Fruit fly (Drosophila melanogaster) whole organism, prepupa: ENCODE data around the gene Serinc.
A peak's percentile ranks its signal among the peaks of the same experiment; 100 is the strongest.

Experiments
- Blimp-1 ChIP-seq: fragments of 200-800 bp; sonication (Bioruptor generic); optimal IDR thresholded peaks from 3 replicates; lab custom pipeline; 2017; ENCODE audit warnings: missing biosample characterization, missing genetic modification characterization, mild to moderate bottlenecking, moderate library complexity, missing genetic modification reagents
- CG10631 ChIP-seq: fragments of 200-800 bp; sonication (Bioruptor generic); optimal IDR thresholded peaks from 2 replicates; lab custom pipeline; 2016; ENCODE audit warnings: missing biosample characterization, missing genetic modification characterization
- CG10669 ChIP-seq: fragments of 200-800 bp; sonication (Bioruptor generic); optimal IDR thresholded peaks from 3 replicates; lab custom pipeline; 2018; ENCODE audit warnings: missing biosample characterization, mild to moderate bottlenecking, missing genetic modification characterization, moderate library complexity
- CG11294 ChIP-seq: fragments of 200-800 bp; sonication (Bioruptor generic); IDR thresholded peaks from 2 replicates; pipeline ENCODE4 v1.3.6; 2022; ENCODE audit warnings: missing biosample characterization, missing genetic modification characterization
- CG15336 ChIP-seq: fragments of 200-800 bp; sonication (Bioruptor generic); IDR thresholded peaks from 2 replicates; pipeline ENCODE4 v1.3.6; 2022; ENCODE audit warnings: missing biosample characterization, missing genetic modification characterization
- CG16779 ChIP-seq: fragments of 200-800 bp; sonication (Bioruptor generic); optimal IDR thresholded peaks from 3 replicates; lab custom pipeline; 2017; ENCODE audit warnings: missing biosample characterization, mild to moderate bottlenecking, missing genetic modification characterization
- CG3032 ChIP-seq: fragments of 200-800 bp; optimal IDR thresholded peaks from 2 replicates; lab custom pipeline; 2019; ENCODE audit warnings: missing biosample characterization, mild to moderate bottlenecking, missing genetic modification characterization, moderate library complexity
- CG31627 ChIP-seq: fragments of 200-800 bp; sonication (Bioruptor generic); optimal IDR thresholded peaks from 3 replicates; lab custom pipeline; 2016; ENCODE audit warnings: missing biosample characterization, missing genetic modification characterization
- CG32006 ChIP-seq: fragments of 200-800 bp; sonication (Bioruptor generic); optimal IDR thresholded peaks from 3 replicates; lab custom pipeline; 2017; ENCODE audit warnings: missing biosample characterization, mild to moderate bottlenecking, missing genetic modification characterization
- CG34406 ChIP-seq: fragments of 200-800 bp; sonication (Bioruptor generic); optimal IDR thresholded peaks from 3 replicates; lab custom pipeline; 2016; ENCODE audit warnings: missing biosample characterization, missing genetic modification characterization
- CG3919 ChIP-seq: fragments of 200-800 bp; sonication (Bioruptor generic); optimal IDR thresholded peaks from 3 replicates; lab custom pipeline; 2016; ENCODE audit warnings: missing biosample characterization, missing genetic modification characterization
- CG6276 ChIP-seq: fragments of 200-800 bp; sonication (Bioruptor generic); optimal IDR thresholded peaks from 2 replicates; lab custom pipeline; 2017; ENCODE audit warnings: missing biosample characterization, mild to moderate bottlenecking, missing genetic modification characterization
- CG6792 ChIP-seq: fragments of 200-800 bp; sonication (Bioruptor generic); optimal IDR thresholded peaks from 3 replicates; lab custom pipeline; 2016; ENCODE audit warnings: missing biosample characterization, missing genetic modification characterization
- CG6808 ChIP-seq: fragments of 200-800 bp; sonication (Bioruptor generic); optimal IDR thresholded peaks from 3 replicates; lab custom pipeline; 2017; ENCODE audit warnings: missing biosample characterization, missing genetic modification characterization, mild to moderate bottlenecking, moderate library complexity, missing genetic modification reagents
- CG7368 ChIP-seq: fragments of 200-800 bp; sonication (Bioruptor generic); optimal IDR thresholded peaks from 3 replicates; lab custom pipeline; 2016; ENCODE audit warnings: missing biosample characterization, missing genetic modification characterization
- CG8119 ChIP-seq: fragments of 200-800 bp; sonication (Bioruptor generic); IDR thresholded peaks from 3 replicates; pipeline ENCODE4 v1.3.6; 2022; ENCODE audit warnings: missing biosample characterization, missing genetic modification characterization
- CG8319 ChIP-seq: fragments of 200-800 bp; sonication (Bioruptor generic); optimal IDR thresholded peaks from 3 replicates; lab custom pipeline; 2016; ENCODE audit warnings: missing biosample characterization, missing genetic modification characterization
- CG8632 ChIP-seq: fragments of 200-800 bp; sonication (Bioruptor generic); optimal IDR thresholded peaks from 3 replicates; lab custom pipeline; 2016; ENCODE audit warnings: missing biosample characterization, missing genetic modification characterization
- Eip78C ChIP-seq: fragments of 200-800 bp; sonication (Bioruptor generic); peaks from one replicate; lab custom pipeline; 2016; ENCODE audit warnings: missing biosample characterization, missing genetic modification characterization
- Hr38 ChIP-seq: sonication (Bioruptor generic); optimal IDR thresholded peaks from 2 replicates; lab custom pipeline; 2016; ENCODE audit warnings: missing biosample characterization, missing genetic modification characterization
- Hr39 ChIP-seq: fragments of 200-800 bp; sonication (Bioruptor generic); optimal IDR thresholded peaks from 2 replicates; lab custom pipeline; 2016; ENCODE audit warnings: missing biosample characterization, missing genetic modification characterization
- Hr4 ChIP-seq: fragments of 200-800 bp; sonication (Bioruptor generic); optimal IDR thresholded peaks from 3 replicates; lab custom pipeline; 2016; ENCODE audit warnings: missing biosample characterization, missing genetic modification characterization
- Lpt ChIP-seq: fragments of 200-800 bp; sonication (Bioruptor generic); optimal IDR thresholded peaks from 3 replicates; lab custom pipeline; 2016; ENCODE audit warnings: missing biosample characterization, missing genetic modification characterization
- OdsH ChIP-seq: fragments of 200-800 bp; sonication (Bioruptor generic); optimal IDR thresholded peaks from 3 replicates; lab custom pipeline; 2016; ENCODE audit warnings: missing biosample characterization, missing genetic modification characterization
- Smox ChIP-seq: fragments of 200-800 bp; sonication (Bioruptor generic); optimal IDR thresholded peaks from 3 replicates; lab custom pipeline; 2016; ENCODE audit warnings: missing biosample characterization, missing genetic modification characterization
- Sox102F ChIP-seq: fragments of 200-800 bp; sonication (Bioruptor generic); optimal IDR thresholded peaks from 2 replicates; lab custom pipeline; 2016; ENCODE audit warnings: missing biosample characterization, mild to moderate bottlenecking, missing genetic modification characterization
- Sox15 ChIP-seq: fragments of 200-800 bp; sonication (Bioruptor generic); optimal IDR thresholded peaks from 3 replicates; lab custom pipeline; 2016; ENCODE audit warnings: missing biosample characterization, missing genetic modification characterization
- achi ChIP-seq: fragments of 200-800 bp; sonication (Bioruptor generic); optimal IDR thresholded peaks from 3 replicates; lab custom pipeline; 2016; ENCODE audit warnings: missing biosample characterization, missing genetic modification characterization
- cyc ChIP-seq: fragments of 200-800 bp; sonication (Bioruptor generic); optimal IDR thresholded peaks from 3 replicates; lab custom pipeline; 2016; ENCODE audit warnings: missing biosample characterization, missing genetic modification characterization
- dac ChIP-seq: fragments of 200-800 bp; sonication (Bioruptor generic); optimal IDR thresholded peaks from 2 replicates; lab custom pipeline; 2017; ENCODE audit warnings: missing biosample characterization, mild to moderate bottlenecking, missing genetic modification characterization
- dsx ChIP-seq: fragments of 200-800 bp; optimal IDR thresholded peaks from 3 replicates; lab custom pipeline; 2019; ENCODE audit warnings: missing biosample characterization, mild to moderate bottlenecking, missing genetic modification characterization, moderate library complexity; ENCODE audit not compliant: poor library complexity, severe bottlenecking
- eg ChIP-seq: fragments of 200-800 bp; sonication (Bioruptor generic); IDR thresholded peaks from 3 replicates; pipeline ENCODE4 v1.3.6; 2022; ENCODE audit warnings: missing biosample characterization, missing genetic modification characterization
- fd59A ChIP-seq: fragments of 200-800 bp; sonication (Bioruptor generic); optimal IDR thresholded peaks from 2 replicates; lab custom pipeline; 2017; ENCODE audit warnings: missing biosample characterization, mild to moderate bottlenecking, missing genetic modification characterization, missing genetic modification reagents
- fkh ChIP-seq: fragments of 200-800 bp; sonication (Bioruptor generic); optimal IDR thresholded peaks from 3 replicates; lab custom pipeline; 2017; ENCODE audit warnings: missing biosample characterization, mild to moderate bottlenecking, missing genetic modification characterization, moderate library complexity
- lz ChIP-seq: fragments of 200-800 bp; sonication (Bioruptor generic); optimal IDR thresholded peaks from 3 replicates; lab custom pipeline; 2016; ENCODE audit warnings: missing biosample characterization, missing genetic modification characterization
- net ChIP-seq: fragments of 200-800 bp; sonication (Bioruptor generic); optimal IDR thresholded peaks from 3 replicates; lab custom pipeline; 2016; ENCODE audit warnings: missing biosample characterization, missing genetic modification characterization
- pdm3 ChIP-seq: fragments of 200-800 bp; sonication (Bioruptor generic); optimal IDR thresholded peaks from 3 replicates; lab custom pipeline; 2016; ENCODE audit warnings: missing biosample characterization, missing genetic modification characterization
- salr ChIP-seq, 2 experiments: fragments of 200-800 bp; sonication (Bioruptor generic); optimal IDR thresholded peaks; 3 replicates each; lab custom pipeline; 2016 to 2018; ENCODE audit warnings: missing biosample characterization in 2 of 2, missing genetic modification characterization in 2 of 2, mild to moderate bottlenecking in 1 of 2
- spab ChIP-seq: fragments of 200-800 bp; sonication (Bioruptor generic); optimal IDR thresholded peaks from 2 replicates; lab custom pipeline; 2017; ENCODE audit warnings: missing biosample characterization, mild to moderate bottlenecking, missing genetic modification characterization, missing genetic modification reagents
- ss ChIP-seq, 2 experiments: fragments of 200-800 bp; sonication (Bioruptor generic); optimal IDR thresholded peaks; 2 replicates in 1 of 2; 3 replicates in 1 of 2; lab custom pipeline; 2017 to 2018; ENCODE audit warnings: mild to moderate bottlenecking in 2 of 2, missing biosample characterization in 2 of 2, missing genetic modification characterization in 2 of 2, moderate library complexity in 1 of 2
- svp ChIP-seq: fragments of 200-800 bp; sonication (Bioruptor generic); peaks from one replicate; lab custom pipeline; 2016; ENCODE audit warnings: missing biosample characterization, missing genetic modification characterization
- vri ChIP-seq: fragments of 200-800 bp; sonication (Bioruptor generic); optimal IDR thresholded peaks from 3 replicates; lab custom pipeline; 2016; ENCODE audit warnings: missing biosample characterization, mild to moderate bottlenecking, missing genetic modification characterization

Gene Serinc

DNA sequence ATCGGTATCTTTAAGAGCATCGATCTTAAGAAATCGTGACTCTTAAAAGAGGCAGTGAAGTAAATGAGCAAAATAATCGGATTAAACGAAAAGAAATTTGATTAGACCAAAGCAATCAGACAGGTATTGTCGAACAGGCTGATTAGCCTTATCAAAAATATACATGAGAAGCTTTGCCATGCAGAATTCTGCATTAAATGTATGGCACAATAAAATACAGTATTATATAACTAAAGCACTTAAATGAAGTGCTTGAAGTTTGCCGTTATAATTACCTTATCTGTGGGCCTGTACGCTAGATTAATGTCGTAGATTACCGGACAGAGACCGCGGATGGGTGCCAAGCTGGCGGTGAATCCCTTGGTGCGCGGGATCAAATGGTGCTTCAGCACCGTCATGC is 29.5 kb upstream of the Serinc start:
- TF ChIP-seq vri (GFP tag; lab: Kevin White, UChicago), result peak; percentile 92
- TF ChIP-seq net (GFP tag; lab: Kevin White, UChicago), result no peak

DNA sequence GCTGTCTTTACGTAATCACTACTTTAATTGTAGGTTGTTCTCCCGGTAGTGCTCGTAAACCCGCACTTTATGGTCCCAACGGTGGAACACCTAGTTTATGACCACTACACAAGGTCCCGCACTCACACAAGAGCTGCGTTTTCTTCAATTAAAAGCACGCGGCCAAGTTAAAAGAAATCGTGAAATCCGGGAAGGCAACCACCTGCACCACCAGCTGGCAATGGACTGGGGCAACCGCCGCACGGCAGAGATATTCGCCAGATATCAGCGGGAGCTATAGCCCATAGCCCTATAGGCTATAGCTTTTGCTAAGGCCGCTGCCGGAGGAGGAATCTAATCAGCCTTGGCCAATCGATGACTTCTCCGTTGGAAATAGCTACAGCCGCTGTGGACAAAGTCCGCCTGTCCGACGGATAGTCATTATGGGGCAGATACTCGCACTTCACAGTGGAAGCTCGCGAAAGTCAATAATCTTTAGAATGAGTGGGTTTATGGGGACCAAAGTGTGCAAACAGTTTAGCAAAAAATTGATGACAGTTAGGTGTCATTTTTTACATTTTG is 28.3 kb upstream of the Serinc start:
- no peak for TF ChIP-seq spab
- TF ChIP-seq svp (GFP tag; lab: Kevin White, UChicago), result no peak
- TF ChIP-seq CG8632, result no peak
- no peak for TF ChIP-seq CG10669 (GFP tag; lab: Kevin White, UChicago)
- TF ChIP-seq eg (GFP tag; lab: Robert Waterston, UW), result no peak; the same call in 2 of the 3 replicates
- no peak for TF ChIP-seq CG3032
- TF ChIP-seq Sox15, result no peak
- no peak for TF ChIP-seq achi (GFP tag; lab: Kevin White, UChicago)
- no peak for TF ChIP-seq CG8319 (GFP tag; lab: Kevin White, UChicago)
- peak; percentile 38 for TF ChIP-seq Eip78C (GFP tag; lab: Kevin White, UChicago)
- TF ChIP-seq fd59A (GFP tag; lab: Kevin White, UChicago), result no peak
- TF ChIP-seq CG16779 (tag; lab: Kevin White, UChicago), result peak; percentile 15
- no peak for TF ChIP-seq lz
- TF ChIP-seq salr (GFP tag; optimal IDR thresholded peaks at IDR 0.05; lab: Kevin White, UChicago), result no peak
- TF ChIP-seq CG3919 (GFP tag; lab: Kevin White, UChicago), result no peak
- no peak for TF ChIP-seq Hr4 (GFP tag; lab: Kevin White, UChicago)
- TF ChIP-seq ss (GFP tag; optimal IDR thresholded peaks at IDR 0.05; lab: Kevin White, UChicago), result peak in 1 of 2 experiments; percentile 9
- no peak for TF ChIP-seq Lpt
- TF ChIP-seq Hr39 (GFP tag; lab: Kevin White, UChicago), result no peak
- TF ChIP-seq CG34406 (GFP tag; lab: Kevin White, UChicago), result no peak
- no peak for TF ChIP-seq Blimp-1
- TF ChIP-seq OdsH, result no peak
- TF ChIP-seq CG10631 (GFP tag; lab: Kevin White, UChicago), result no peak
- TF ChIP-seq CG31627 (GFP tag; lab: Kevin White, UChicago), result no peak
- TF ChIP-seq vri (GFP tag; lab: Kevin White, UChicago), result peak; percentile 32
- TF ChIP-seq CG6792 (GFP tag; lab: Kevin White, UChicago), result no peak
- TF ChIP-seq CG6808 (GFP tag; lab: Kevin White, UChicago), result no peak
- TF ChIP-seq CG32006 (GFP tag; lab: Kevin White, UChicago), result no peak
- no peak for TF ChIP-seq CG11294 (GFP tag; lab: Robert Waterston, UW)
- TF ChIP-seq cyc (GFP tag; lab: Kevin White, UChicago), result no peak
- peak; percentile 51; the same call in 1 of the 3 replicates for TF ChIP-seq CG8119 (GFP tag; lab: Robert Waterston, UW)
- no peak for TF ChIP-seq Smox (GFP tag; lab: Kevin White, UChicago)
- no peak for TF ChIP-seq dsx (GFP tag; lab: Kevin White, UChicago)
- no peak for TF ChIP-seq Hr38
- TF ChIP-seq CG7368 (GFP tag; lab: Kevin White, UChicago), result no peak
- TF ChIP-seq fkh, result no peak
- no peak for TF ChIP-seq CG15336 (GFP tag; lab: Robert Waterston, UW)
- TF ChIP-seq CG6276 (GFP tag; lab: Kevin White, UChicago), result peak; percentile 52
- TF ChIP-seq pdm3 (GFP tag; lab: Kevin White, UChicago), result no peak
- no peak for TF ChIP-seq dac (GFP tag; lab: Kevin White, UChicago)
- no peak for TF ChIP-seq Sox102F
